Worm (Caenorhabditis elegans) whole organism, late embryonic: ENCODE measurements around the gene cog-1.

ENCODE experiments used
- F13H6.1 ChIP-seq: sonication (generic microtip); optimal IDR thresholded peaks from 2 replicates; lab custom pipeline; 2016; ENCODE audit warnings: missing genetic modification characterization, missing compliant biosample characterization
- ama-1 ChIP-seq: fragments of 150-350 bp; optimal IDR thresholded peaks from 2 replicates; lab custom pipeline; 2014
- ceh-34 ChIP-seq: sonication (generic microtip); optimal IDR thresholded peaks from 2 replicates; lab custom pipeline; 2016; ENCODE audit warnings: mild to moderate bottlenecking, missing genetic modification characterization, missing compliant biosample characterization
- ceh-9 ChIP-seq: sonication (generic microtip); optimal IDR thresholded peaks from 2 replicates; lab custom pipeline; 2016; ENCODE audit warnings: mild to moderate bottlenecking, missing genetic modification characterization, inconsistent platforms, missing compliant biosample characterization
- fkh-10 ChIP-seq: fragments of 150-350 bp; optimal IDR thresholded peaks from 2 replicates; lab custom pipeline; 2014; ENCODE audit warnings: missing biosample characterization, missing genetic modification reagents, missing genetic modification characterization
- nhr-11 ChIP-seq: fragments of 150-350 bp; optimal IDR thresholded peaks from 2 replicates; lab custom pipeline; 2014; ENCODE audit warnings: missing biosample characterization, missing genetic modification characterization
- pat-9 ChIP-seq: fragments of 200-800 bp; sonication (Bioruptor generic); optimal IDR thresholded peaks from 2 replicates; lab custom pipeline; 2018; ENCODE audit warnings: mild to moderate bottlenecking, missing genetic modification characterization, moderate library complexity, missing compliant biosample characterization
- pha-4 ChIP-seq: fragments of 150-350 bp; optimal IDR thresholded peaks from 2 replicates; lab custom pipeline; 2018; ENCODE audit warnings: missing biosample characterization, missing genetic modification reagents, missing genetic modification characterization
- pqm-1 ChIP-seq: sonication (generic microtip); optimal IDR thresholded peaks from 2 replicates; lab custom pipeline; 2016; ENCODE audit warnings: missing genetic modification characterization, missing compliant biosample characterization
- tbx-2 ChIP-seq: sonication (generic microtip); optimal IDR thresholded peaks from 2 replicates; lab custom pipeline; 2016; ENCODE audit warnings: missing genetic modification characterization, missing compliant biosample characterization
- unc-42 ChIP-seq: sonication (generic microtip); optimal IDR thresholded peaks from 2 replicates; lab custom pipeline; 2016; ENCODE audit warnings: missing genotype, missing genetic modification characterization, missing compliant biosample characterization

DNA sequence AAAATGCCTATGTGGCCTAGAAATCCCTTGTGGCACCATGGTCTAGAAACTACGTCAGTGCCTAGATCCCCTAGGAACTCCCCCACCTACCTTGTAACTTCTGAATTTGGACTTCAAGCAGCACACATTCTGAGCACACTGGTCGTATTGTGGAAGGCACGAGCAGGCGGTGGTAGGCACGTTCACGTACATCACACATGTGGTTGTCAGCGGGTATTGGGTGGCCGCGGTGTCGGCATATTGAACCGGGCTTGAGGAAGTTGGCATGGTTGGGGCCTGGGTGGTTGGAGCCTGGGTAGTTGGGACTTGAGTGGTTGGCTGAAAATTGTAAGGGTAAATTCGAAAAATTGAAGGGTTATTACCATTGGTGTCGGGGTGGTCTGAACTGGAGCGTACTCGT is 5.4 kb downstream of the cog-1 start:
- TF ChIP-seq ama-1 (lab: Kevin White, UChicago) (no peak), F13H6.1 (tag; lab: Kevin White, UChicago) (no peak), tbx-2 (tag; lab: Kevin White, UChicago) (no peak), pqm-1 (tag; lab: Kevin White, UChicago) (no peak), pha-4 (no peak), nhr-11 (tag; lab: Kevin White, UChicago) (no peak), unc-42 (tag; lab: Kevin White, UChicago) (no peak), ceh-34 (tag; lab: Kevin White, UChicago) (no peak), pat-9 (tag; lab: Kevin White, UChicago) (no peak), fkh-10 (GFP tag; lab: Kevin White, UChicago) (no peak), ceh-9 (tag; lab: Kevin White, UChicago) (no peak)
